Worm (Caenorhabditis elegans): ENCODE data around the gene fbxb-118.

fbxb-118 gene

DNA sequence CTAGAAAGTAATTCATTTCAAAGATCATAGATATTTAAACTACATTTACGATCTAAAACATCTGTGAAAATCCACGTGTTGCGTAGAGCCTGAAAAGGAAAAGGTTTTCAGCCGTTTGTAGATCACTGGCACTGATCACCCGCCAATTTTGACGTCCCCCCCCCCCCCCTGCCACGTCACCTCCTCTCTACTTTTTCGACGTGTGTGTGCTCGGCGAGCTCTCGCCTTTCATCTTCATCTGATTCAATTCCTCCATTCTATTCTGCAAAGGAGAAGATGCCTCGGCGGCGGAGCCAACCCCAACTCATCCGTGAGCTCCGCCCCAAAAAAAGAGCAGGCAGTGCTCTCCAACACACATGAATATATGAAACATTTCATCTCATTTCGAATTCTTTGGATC, 17.2 kb upstream of the fbxb-118 start:
- TF ChIP-seq isw-1 (GFP tag; IDR thresholded peaks at IDR 0.05) (no peak), efl-3 (GFP tag; optimal IDR thresholded peaks at IDR 0.05) (no peak), ceh-88 (GFP tag; IDR thresholded peaks at IDR 0.05) (no peak), unc-130 (tag; optimal IDR thresholded peaks at IDR 0.05) (no peak)

DNA sequence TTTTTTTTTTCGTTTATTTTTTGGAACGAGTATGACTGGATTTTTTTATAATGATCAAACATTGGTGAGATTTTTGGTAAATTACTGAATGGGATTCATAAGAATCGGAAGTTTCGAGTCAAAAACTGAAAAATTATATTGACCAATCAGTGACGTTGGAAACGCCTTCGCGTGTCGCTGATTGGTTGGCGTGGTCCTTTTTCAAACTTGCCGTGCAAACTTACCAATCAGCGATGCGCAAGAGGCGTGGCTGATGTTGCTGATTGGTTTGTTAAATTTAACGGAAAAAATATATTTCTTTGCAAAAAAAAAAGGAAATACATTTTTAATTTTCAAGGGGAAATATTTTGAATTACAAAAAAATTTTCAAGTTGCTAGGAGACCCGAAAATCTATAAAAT, 10.8 kb upstream of the fbxb-118 start:
- TF ChIP-seq swsn-7 (tag; optimal IDR thresholded peaks at IDR 0.05) (no peak), ceh-8 (GFP tag; optimal IDR thresholded peaks at IDR 0.05) (no peak), ets-5 (GFP tag; IDR thresholded peaks at IDR 0.05) (no peak), hlh-17 (GFP tag; optimal IDR thresholded peaks at IDR 0.05; ENCODE audit: borderline replicate concordance) (no peak), xbp-1 (tag; optimal IDR thresholded peaks at IDR 0.05) (no peak), unc-30 (tag; optimal IDR thresholded peaks at IDR 0.05) (no peak)

DNA sequence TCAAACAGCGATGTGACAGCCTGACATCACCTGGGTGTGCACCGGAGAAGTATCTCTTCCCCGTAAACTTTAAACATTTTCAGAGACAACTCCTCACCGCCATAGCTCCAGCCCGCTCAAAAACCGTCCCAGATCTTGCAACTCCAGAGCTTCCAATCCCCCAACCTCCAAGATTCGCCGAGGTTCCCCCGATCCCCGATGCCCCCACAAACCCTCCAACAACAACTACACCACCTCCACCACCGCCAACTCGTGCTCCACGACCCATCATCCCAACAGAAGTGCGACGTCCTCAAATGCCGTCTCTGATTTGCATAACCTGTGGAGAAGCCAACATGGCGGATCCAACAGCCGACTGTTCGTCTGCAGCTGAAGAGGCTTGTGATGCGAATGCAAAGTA, 7.2 kb upstream of the fbxb-118 start:
- no peak for TF ChIP-seq C34B4.2 (tag; optimal IDR thresholded peaks at IDR 0.05)
- TF ChIP-seq aly-2 (tag; optimal IDR thresholded peaks at IDR 0.05) = no peak
- TF ChIP-seq sptf-1 (tag; optimal IDR thresholded peaks at IDR 0.05) = no peak
- no peak for TF ChIP-seq hlh-17 (GFP tag; optimal IDR thresholded peaks at IDR 0.05; ENCODE audit: borderline replicate concordance)
- TF ChIP-seq unc-62 (GFP tag; optimal IDR thresholded peaks at IDR 0.05) = no peak
- no peak for TF ChIP-seq lin-14 (GFP tag; optimal IDR thresholded peaks at IDR 0.05)
- TF ChIP-seq elt-2 (tag; optimal IDR thresholded peaks at IDR 0.05) = no peak
- TF ChIP-seq fkh-8 (tag; optimal IDR thresholded peaks at IDR 0.05) = no peak
- no peak for TF ChIP-seq unc-30 (tag; optimal IDR thresholded peaks at IDR 0.05)
- no peak for TF ChIP-seq snpc-4 (tag; optimal IDR thresholded peaks at IDR 0.05)
- no peak for TF ChIP-seq hpl-2 (GFP tag; optimal IDR thresholded peaks at IDR 0.05)
- no peak for TF ChIP-seq nhr-71 (tag; optimal IDR thresholded peaks at IDR 0.05)
- TF ChIP-seq nhr-237 (tag; optimal IDR thresholded peaks at IDR 0.05) = no peak
- TF ChIP-seq fkh-10 (GFP tag; optimal IDR thresholded peaks at IDR 0.05) = no peak
- TF ChIP-seq Y116A8C.19 (tag; optimal IDR thresholded peaks at IDR 0.05; ENCODE audit: borderline replicate concordance) = no peak
- TF ChIP-seq mdl-1 (tag; optimal IDR thresholded peaks at IDR 0.05) = no peak
- no peak for TF ChIP-seq unc-98 (GFP tag; IDR thresholded peaks at IDR 0.05)
- TF ChIP-seq efl-3 (GFP tag; optimal IDR thresholded peaks at IDR 0.05) = no peak
- no peak for TF ChIP-seq nhr-47 (tag; optimal IDR thresholded peaks at IDR 0.05)
- TF ChIP-seq lsy-2 (tag; optimal IDR thresholded peaks at IDR 0.05) = no peak

DNA sequence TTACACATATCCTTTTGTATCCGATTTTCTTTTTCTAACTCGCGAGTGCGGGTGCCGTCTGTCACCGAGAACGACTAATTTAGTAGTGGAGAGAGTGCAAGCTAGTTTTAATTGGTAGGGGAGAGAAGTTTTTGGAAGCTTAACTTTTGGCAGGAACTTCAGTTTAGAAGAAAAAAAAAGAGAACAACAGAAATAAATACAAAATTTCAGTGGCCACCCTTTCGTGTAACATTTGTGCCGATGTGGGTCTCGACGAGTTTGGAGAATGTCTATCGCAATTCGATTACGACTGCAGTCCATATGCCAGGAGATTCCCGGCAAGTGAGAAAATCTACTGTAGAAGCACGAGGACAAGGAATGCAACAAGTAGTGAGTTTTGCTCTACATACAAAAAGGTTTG, 4.2 kb upstream of the fbxb-118 start:
- no peak for TF ChIP-seq ama-1 (optimal IDR thresholded peaks at IDR 0.05)
- no peak for TF ChIP-seq mab-9 (GFP tag; IDR thresholded peaks at IDR 0.05)
- TF ChIP-seq elt-3 (tag; optimal IDR thresholded peaks at IDR 0.05) = no peak
- no peak for TF ChIP-seq ets-5 (GFP tag; IDR thresholded peaks at IDR 0.05)
- no peak for TF ChIP-seq zip-4 (GFP tag; optimal IDR thresholded peaks at IDR 0.05)
- TF ChIP-seq nhr-85 (tag) = no peak
- no peak for TF ChIP-seq dsc-1 (tag; optimal IDR thresholded peaks at IDR 0.05)
- TF ChIP-seq C34B4.2 (tag; optimal IDR thresholded peaks at IDR 0.05) = no peak

DNA sequence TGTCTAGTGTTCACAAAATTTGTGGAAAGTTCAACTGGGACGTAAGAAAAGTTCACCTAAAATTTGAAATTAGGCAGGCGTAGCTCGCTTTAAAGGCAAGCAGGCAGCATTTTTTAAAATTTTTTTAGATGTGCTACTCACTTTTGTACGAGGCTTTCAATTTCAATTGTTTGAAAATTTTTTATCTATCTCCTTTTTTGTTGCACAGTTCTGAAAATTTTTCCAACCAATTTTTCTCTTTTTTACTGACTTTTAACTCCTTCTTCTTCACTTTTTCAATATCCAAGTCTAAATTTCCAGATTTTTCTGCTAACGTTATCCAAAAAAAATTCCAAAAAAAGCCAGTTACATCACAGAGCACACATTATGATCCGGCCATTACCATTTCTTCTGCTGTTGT, 3.4 kb upstream of the fbxb-118 start, which contains the start of gene W06A11.1:
TSS of gene W06A11.1 (plus strand) at position 301 of the 400 bp plus-strand sequence.
- TF ChIP-seq F16B12.6 (tag; optimal IDR thresholded peaks at IDR 0.05) (no peak), nhr-76 (tag; optimal IDR thresholded peaks at IDR 0.05) (no peak), swsn-7 (tag; optimal IDR thresholded peaks at IDR 0.05) (no peak)

Measured in whole organism, L1 larva.